Fruit fly (Drosophila melanogaster) Kc167 (cell line): ENCODE results near the gene CG1674.

Source experiments
- Myc ChIP-seq: fragments of >200 bp; optimal IDR thresholded peaks from 2 replicates; lab custom pipeline; 2017; ENCODE audit warnings: missing external identifiers
- Sin3A ChIP-seq: fragments of >200 bp; optimal IDR thresholded peaks from 2 replicates; lab custom pipeline; 2018; ENCODE audit warnings: missing external identifiers
- h ChIP-seq: fragments of >200 bp; optimal IDR thresholded peaks from 3 replicates; lab custom pipeline; 2018; ENCODE audit warnings: missing external identifiers
- insv ChIP-seq: fragments of >200 bp; optimal IDR thresholded peaks from 3 replicates; lab custom pipeline; 2018; ENCODE audit warnings: missing external identifiers
- psq ChIP-seq: fragments of >200 bp; optimal IDR thresholded peaks from 2 replicates; lab custom pipeline; 2017; ENCODE audit warnings: missing external identifiers
- ttk ChIP-seq: sonication (Bioruptor generic); optimal IDR thresholded peaks from 2 replicates; lab custom pipeline; 2017; ENCODE audit warnings: missing external identifiers

CG1674 gene

dm6 chr4:231185-231584 is 655 bp downstream of the CG1674 start:
- TF ChIP-seq insv (lab: Kevin White, UChicago) = no peak
- TF ChIP-seq h (lab: Kevin White, UChicago) = no peak
- no peak for TF ChIP-seq psq (lab: Kevin White, UChicago)
- TF ChIP-seq Myc (lab: Kevin White, UChicago) = no peak
- TF ChIP-seq Sin3A = no peak
- TF ChIP-seq ttk (lab: Kevin White, UChicago) = no peak

dm6 chr4:238400-238799 is 7.9 kb downstream of the CG1674 start:
- no peak for TF ChIP-seq Sin3A
- no peak for TF ChIP-seq insv (lab: Kevin White, UChicago)
- no peak for TF ChIP-seq h (lab: Kevin White, UChicago)
- no peak for TF ChIP-seq psq (lab: Kevin White, UChicago)
- no peak for TF ChIP-seq ttk (lab: Kevin White, UChicago)
- no peak for TF ChIP-seq Myc (lab: Kevin White, UChicago)

dm6 chr4:240850-241249 is 10.3 kb downstream of the CG1674 start:
- TF ChIP-seq psq (lab: Kevin White, UChicago) (no peak), insv (lab: Kevin White, UChicago) (no peak), Myc (lab: Kevin White, UChicago) (no peak), ttk (lab: Kevin White, UChicago) (no peak), h (lab: Kevin White, UChicago) (no peak), Sin3A (no peak)

- TF ChIP-seq h (lab: Kevin White, UChicago) (no peak), Sin3A (no peak), Myc (lab: Kevin White, UChicago) (no peak), ttk (lab: Kevin White, UChicago) (no peak), psq (lab: Kevin White, UChicago) (no peak), insv (lab: Kevin White, UChicago) (no peak)
Observed at dm6 chr4:253176-253575, 22.6 kb downstream of the CG1674 start, which contains the start of gene dpr7. Gene dpr7 (minus strand): TSS chr4:253329.

- TF ChIP-seq ttk (lab: Kevin White, UChicago) (no peak), h (lab: Kevin White, UChicago) (no peak), psq (lab: Kevin White, UChicago) (no peak), Sin3A (no peak), insv (lab: Kevin White, UChicago) (no peak), Myc (lab: Kevin White, UChicago) (no peak)
Observed at dm6 chr4:254697-255096, 24.2 kb downstream of the CG1674 start, which contains the start of gene RhoGAP102A. Gene RhoGAP102A (plus strand): TSS chr4:254997.

dm6 chr4:261484-262070 is 31.0 kb downstream of the CG1674 start:
- TF ChIP-seq h (lab: Kevin White, UChicago) (no peak), Sin3A (no peak), Myc (lab: Kevin White, UChicago) (no peak), ttk (lab: Kevin White, UChicago) (no peak), psq (lab: Kevin White, UChicago) (no peak), insv (lab: Kevin White, UChicago) (no peak)

dm6 chr4:274704-275103 is 44.2 kb downstream of the CG1674 start:
- TF ChIP-seq Myc (lab: Kevin White, UChicago) (no peak), Sin3A (no peak), ttk (lab: Kevin White, UChicago) (no peak), psq (lab: Kevin White, UChicago) (no peak)

dm6 chr4:276325-276724 is 45.8 kb downstream of the CG1674 start, which contains the start of gene NfI:
Gene NfI (minus strand): TSS chr4:276369.
- TF ChIP-seq insv (lab: Kevin White, UChicago) = no peak
- no peak for TF ChIP-seq Myc (lab: Kevin White, UChicago)
- TF ChIP-seq Sin3A = no peak
- TF ChIP-seq h (lab: Kevin White, UChicago) = no peak
- TF ChIP-seq psq (lab: Kevin White, UChicago) = no peak
- no peak for TF ChIP-seq ttk (lab: Kevin White, UChicago)

dm6 chr4:292403-292802 is 61.9 kb downstream of the CG1674 start:
- no peak for TF ChIP-seq Sin3A
- no peak for TF ChIP-seq h (lab: Kevin White, UChicago)
- no peak for TF ChIP-seq insv (lab: Kevin White, UChicago)
- TF ChIP-seq Myc (lab: Kevin White, UChicago) = no peak
- no peak for TF ChIP-seq psq (lab: Kevin White, UChicago)
